Fruit fly (Drosophila melanogaster) whole organism, prepupa: ENCODE data around the gene Socs16D.

ENCODE experiments used
- Blimp-1 ChIP-seq: fragments of 200-800 bp; sonication (Bioruptor generic); optimal IDR thresholded peaks from 3 replicates; lab custom pipeline; 2017; ENCODE audit warnings: missing biosample characterization, missing genetic modification characterization, mild to moderate bottlenecking, moderate library complexity, missing genetic modification reagents
- CG10631 ChIP-seq: fragments of 200-800 bp; sonication (Bioruptor generic); optimal IDR thresholded peaks from 2 replicates; lab custom pipeline; 2016; ENCODE audit warnings: missing biosample characterization, missing genetic modification characterization
- CG10669 ChIP-seq: fragments of 200-800 bp; sonication (Bioruptor generic); optimal IDR thresholded peaks from 3 replicates; lab custom pipeline; 2018; ENCODE audit warnings: missing biosample characterization, mild to moderate bottlenecking, missing genetic modification characterization, moderate library complexity
- CG11294 ChIP-seq: fragments of 200-800 bp; sonication (Bioruptor generic); IDR thresholded peaks from 2 replicates; pipeline ENCODE4 v1.3.6; 2022; ENCODE audit warnings: missing biosample characterization, missing genetic modification characterization
- CG11762 ChIP-seq: fragments of 200-800 bp; sonication (Bioruptor generic); optimal IDR thresholded peaks from 3 replicates; lab custom pipeline; 2016; ENCODE audit warnings: missing biosample characterization, missing genetic modification characterization; ENCODE audit not compliant: insufficient read depth
- CG11902 ChIP-seq: fragments of 200-800 bp; sonication (Bioruptor generic); optimal IDR thresholded peaks from 3 replicates; lab custom pipeline; 2016; ENCODE audit warnings: missing biosample characterization, missing genetic modification characterization
- CG15336 ChIP-seq: fragments of 200-800 bp; sonication (Bioruptor generic); IDR thresholded peaks from 2 replicates; pipeline ENCODE4 v1.3.6; 2022; ENCODE audit warnings: missing biosample characterization, missing genetic modification characterization
- CG1621 ChIP-seq: fragments of 200-800 bp; sonication (Bioruptor generic); optimal IDR thresholded peaks from 3 replicates; lab custom pipeline; 2018; ENCODE audit warnings: missing biosample characterization, mild to moderate bottlenecking, missing genetic modification characterization
- CG16779 ChIP-seq: fragments of 200-800 bp; sonication (Bioruptor generic); optimal IDR thresholded peaks from 3 replicates; lab custom pipeline; 2017; ENCODE audit warnings: missing biosample characterization, mild to moderate bottlenecking, missing genetic modification characterization
- CG3032 ChIP-seq: fragments of 200-800 bp; optimal IDR thresholded peaks from 2 replicates; lab custom pipeline; 2019; ENCODE audit warnings: missing biosample characterization, mild to moderate bottlenecking, missing genetic modification characterization, moderate library complexity
- CG31627 ChIP-seq: fragments of 200-800 bp; sonication (Bioruptor generic); optimal IDR thresholded peaks from 3 replicates; lab custom pipeline; 2016; ENCODE audit warnings: missing biosample characterization, missing genetic modification characterization
- CG32006 ChIP-seq: fragments of 200-800 bp; sonication (Bioruptor generic); optimal IDR thresholded peaks from 3 replicates; lab custom pipeline; 2017; ENCODE audit warnings: missing biosample characterization, mild to moderate bottlenecking, missing genetic modification characterization
- CG34406 ChIP-seq: fragments of 200-800 bp; sonication (Bioruptor generic); optimal IDR thresholded peaks from 3 replicates; lab custom pipeline; 2016; ENCODE audit warnings: missing biosample characterization, missing genetic modification characterization
- CG6163 ChIP-seq: fragments of 200-800 bp; sonication (Bioruptor generic); IDR thresholded peaks from 3 replicates; pipeline ENCODE4 v1.3.6; 2022; ENCODE audit warnings: missing biosample characterization, missing genetic modification characterization
- CG6276 ChIP-seq: fragments of 200-800 bp; sonication (Bioruptor generic); optimal IDR thresholded peaks from 2 replicates; lab custom pipeline; 2017; ENCODE audit warnings: missing biosample characterization, mild to moderate bottlenecking, missing genetic modification characterization
- CG6808 ChIP-seq: fragments of 200-800 bp; sonication (Bioruptor generic); optimal IDR thresholded peaks from 3 replicates; lab custom pipeline; 2017; ENCODE audit warnings: missing biosample characterization, missing genetic modification characterization, mild to moderate bottlenecking, moderate library complexity, missing genetic modification reagents
- CG8632 ChIP-seq: fragments of 200-800 bp; sonication (Bioruptor generic); optimal IDR thresholded peaks from 3 replicates; lab custom pipeline; 2016; ENCODE audit warnings: missing biosample characterization, missing genetic modification characterization
- CG9139 ChIP-seq: fragments of 200-800 bp; sonication (Bioruptor generic); optimal IDR thresholded peaks from 3 replicates; lab custom pipeline; 2017; ENCODE audit warnings: missing biosample characterization, mild to moderate bottlenecking, missing genetic modification characterization
- Eip75B ChIP-seq: fragments of 200-800 bp; sonication (Bioruptor generic); optimal IDR thresholded peaks from 3 replicates; lab custom pipeline; 2016; ENCODE audit warnings: missing biosample characterization, missing genetic modification characterization
- Eip78C ChIP-seq: fragments of 200-800 bp; sonication (Bioruptor generic); peaks from one replicate; lab custom pipeline; 2016; ENCODE audit warnings: missing biosample characterization, missing genetic modification characterization
- Eip93F ChIP-seq: fragments of 200-800 bp; sonication (Bioruptor generic); optimal IDR thresholded peaks from 2 replicates; lab custom pipeline; 2016; ENCODE audit warnings: missing biosample characterization, mild to moderate bottlenecking, missing genetic modification characterization
- Hr4 ChIP-seq: fragments of 200-800 bp; sonication (Bioruptor generic); optimal IDR thresholded peaks from 3 replicates; lab custom pipeline; 2016; ENCODE audit warnings: missing biosample characterization, missing genetic modification characterization
- Met ChIP-seq: fragments of 200-800 bp; sonication (Bioruptor generic); optimal IDR thresholded peaks from 3 replicates; lab custom pipeline; 2016; ENCODE audit warnings: missing biosample characterization, missing genetic modification characterization
- OdsH ChIP-seq: fragments of 200-800 bp; sonication (Bioruptor generic); optimal IDR thresholded peaks from 3 replicates; lab custom pipeline; 2016; ENCODE audit warnings: missing biosample characterization, missing genetic modification characterization
- Smox ChIP-seq: fragments of 200-800 bp; sonication (Bioruptor generic); optimal IDR thresholded peaks from 3 replicates; lab custom pipeline; 2016; ENCODE audit warnings: missing biosample characterization, missing genetic modification characterization
- Sox102F ChIP-seq: fragments of 200-800 bp; sonication (Bioruptor generic); optimal IDR thresholded peaks from 2 replicates; lab custom pipeline; 2016; ENCODE audit warnings: missing biosample characterization, mild to moderate bottlenecking, missing genetic modification characterization
- Sox15 ChIP-seq: fragments of 200-800 bp; sonication (Bioruptor generic); optimal IDR thresholded peaks from 3 replicates; lab custom pipeline; 2016; ENCODE audit warnings: missing biosample characterization, missing genetic modification characterization
- achi ChIP-seq: fragments of 200-800 bp; sonication (Bioruptor generic); optimal IDR thresholded peaks from 3 replicates; lab custom pipeline; 2016; ENCODE audit warnings: missing biosample characterization, missing genetic modification characterization
- acj6 ChIP-seq: fragments of 200-800 bp; sonication (Bioruptor generic); optimal IDR thresholded peaks from 3 replicates; lab custom pipeline; 2016; ENCODE audit warnings: missing biosample characterization, missing genetic modification characterization
- cyc ChIP-seq: fragments of 200-800 bp; sonication (Bioruptor generic); optimal IDR thresholded peaks from 3 replicates; lab custom pipeline; 2016; ENCODE audit warnings: missing biosample characterization, missing genetic modification characterization
- dac ChIP-seq: fragments of 200-800 bp; sonication (Bioruptor generic); optimal IDR thresholded peaks from 2 replicates; lab custom pipeline; 2017; ENCODE audit warnings: missing biosample characterization, mild to moderate bottlenecking, missing genetic modification characterization
- dsx ChIP-seq: fragments of 200-800 bp; optimal IDR thresholded peaks from 3 replicates; lab custom pipeline; 2019; ENCODE audit warnings: missing biosample characterization, mild to moderate bottlenecking, missing genetic modification characterization, moderate library complexity; ENCODE audit not compliant: poor library complexity, severe bottlenecking
- eg ChIP-seq: fragments of 200-800 bp; sonication (Bioruptor generic); IDR thresholded peaks from 3 replicates; pipeline ENCODE4 v1.3.6; 2022; ENCODE audit warnings: missing biosample characterization, missing genetic modification characterization
- esn ChIP-seq: fragments of 200-800 bp; sonication (Bioruptor generic); optimal IDR thresholded peaks from 2 replicates; lab custom pipeline; 2016; ENCODE audit warnings: missing biosample characterization, mild to moderate bottlenecking, missing genetic modification characterization, moderate library complexity
- fd59A ChIP-seq: fragments of 200-800 bp; sonication (Bioruptor generic); optimal IDR thresholded peaks from 2 replicates; lab custom pipeline; 2017; ENCODE audit warnings: missing biosample characterization, mild to moderate bottlenecking, missing genetic modification characterization, missing genetic modification reagents
- fkh ChIP-seq: fragments of 200-800 bp; sonication (Bioruptor generic); optimal IDR thresholded peaks from 3 replicates; lab custom pipeline; 2017; ENCODE audit warnings: missing biosample characterization, mild to moderate bottlenecking, missing genetic modification characterization, moderate library complexity
- net ChIP-seq: fragments of 200-800 bp; sonication (Bioruptor generic); optimal IDR thresholded peaks from 3 replicates; lab custom pipeline; 2016; ENCODE audit warnings: missing biosample characterization, missing genetic modification characterization
- pdm3 ChIP-seq: fragments of 200-800 bp; sonication (Bioruptor generic); optimal IDR thresholded peaks from 3 replicates; lab custom pipeline; 2016; ENCODE audit warnings: missing biosample characterization, missing genetic modification characterization
- salr ChIP-seq, 2 experiments: fragments of 200-800 bp; sonication (Bioruptor generic); optimal IDR thresholded peaks; 3 replicates each; lab custom pipeline; 2016 to 2018; ENCODE audit warnings: missing biosample characterization in 2 of 2, missing genetic modification characterization in 2 of 2, mild to moderate bottlenecking in 1 of 2
- spab ChIP-seq: fragments of 200-800 bp; sonication (Bioruptor generic); optimal IDR thresholded peaks from 2 replicates; lab custom pipeline; 2017; ENCODE audit warnings: missing biosample characterization, mild to moderate bottlenecking, missing genetic modification characterization, missing genetic modification reagents
- ss ChIP-seq, 2 experiments: fragments of 200-800 bp; sonication (Bioruptor generic); optimal IDR thresholded peaks; 2 replicates in 1 of 2; 3 replicates in 1 of 2; lab custom pipeline; 2017 to 2018; ENCODE audit warnings: mild to moderate bottlenecking in 2 of 2, missing biosample characterization in 2 of 2, missing genetic modification characterization in 2 of 2, moderate library complexity in 1 of 2
- svp ChIP-seq: fragments of 200-800 bp; sonication (Bioruptor generic); peaks from one replicate; lab custom pipeline; 2016; ENCODE audit warnings: missing biosample characterization, missing genetic modification characterization
- topi ChIP-seq: fragments of 200-800 bp; sonication (Bioruptor generic); optimal IDR thresholded peaks from 3 replicates; lab custom pipeline; 2016; ENCODE audit warnings: missing biosample characterization, missing genetic modification characterization
- vri ChIP-seq: fragments of 200-800 bp; sonication (Bioruptor generic); optimal IDR thresholded peaks from 3 replicates; lab custom pipeline; 2016; ENCODE audit warnings: missing biosample characterization, mild to moderate bottlenecking, missing genetic modification characterization

Socs16D gene

DNA sequence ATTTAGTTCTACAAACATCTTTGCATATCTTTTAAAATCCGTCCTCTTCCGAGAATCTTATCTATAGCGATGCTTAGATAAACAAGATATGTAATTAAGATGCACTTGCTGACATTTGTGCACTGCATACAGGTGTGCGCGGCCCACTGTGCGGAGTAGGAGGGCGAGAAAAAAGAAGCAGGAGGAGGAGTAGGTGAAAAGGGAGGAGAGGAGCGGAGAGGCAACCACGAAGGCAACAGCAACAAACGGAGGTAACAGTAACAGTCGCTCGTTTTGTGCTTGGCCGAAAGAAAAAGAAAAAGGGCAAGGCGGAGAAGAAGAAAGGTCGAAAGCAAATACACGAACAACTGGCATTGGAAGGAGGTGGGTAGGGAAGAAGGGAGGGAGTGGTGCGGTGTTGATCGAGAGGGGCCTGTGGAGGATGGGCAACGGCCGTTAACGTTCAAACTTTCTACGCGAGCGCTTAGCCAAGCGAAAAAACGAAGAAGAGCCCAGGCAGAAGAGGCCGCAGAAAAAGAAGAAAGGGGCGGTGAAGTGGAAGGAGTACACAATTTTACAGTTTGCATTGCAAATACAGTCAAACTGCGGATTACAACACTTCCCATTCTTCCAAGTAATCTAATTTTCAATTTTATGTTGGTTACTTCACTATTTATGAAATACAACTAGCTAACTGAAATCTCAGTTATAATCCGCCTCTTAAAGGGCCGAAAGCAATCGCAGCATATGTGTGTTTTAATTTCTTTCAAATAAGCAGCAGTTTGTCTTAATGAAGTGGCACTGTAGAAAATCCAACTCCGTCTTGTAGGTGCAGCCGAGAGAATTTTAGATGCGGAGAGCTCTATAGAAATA, 5.0 kb upstream of the Socs16D start (continued):
- TF ChIP-seq Eip75B (GFP tag; lab: Kevin White, UChicago) = no peak
- no peak for TF ChIP-seq cyc (GFP tag; lab: Kevin White, UChicago)
- peak; percentile 65 for TF ChIP-seq svp (GFP tag; lab: Kevin White, UChicago)
- peak; percentile 39 for TF ChIP-seq Eip78C (GFP tag; lab: Kevin White, UChicago)
- no peak for TF ChIP-seq salr (GFP tag; optimal IDR thresholded peaks at IDR 0.05; lab: Kevin White, UChicago)
- TF ChIP-seq fd59A (GFP tag; lab: Kevin White, UChicago) = no peak
- peak; percentile 22 for TF ChIP-seq dac (GFP tag; lab: Kevin White, UChicago)
- no peak for TF ChIP-seq net (GFP tag; lab: Kevin White, UChicago)
- TF ChIP-seq vri (GFP tag; lab: Kevin White, UChicago) = no peak

DNA sequence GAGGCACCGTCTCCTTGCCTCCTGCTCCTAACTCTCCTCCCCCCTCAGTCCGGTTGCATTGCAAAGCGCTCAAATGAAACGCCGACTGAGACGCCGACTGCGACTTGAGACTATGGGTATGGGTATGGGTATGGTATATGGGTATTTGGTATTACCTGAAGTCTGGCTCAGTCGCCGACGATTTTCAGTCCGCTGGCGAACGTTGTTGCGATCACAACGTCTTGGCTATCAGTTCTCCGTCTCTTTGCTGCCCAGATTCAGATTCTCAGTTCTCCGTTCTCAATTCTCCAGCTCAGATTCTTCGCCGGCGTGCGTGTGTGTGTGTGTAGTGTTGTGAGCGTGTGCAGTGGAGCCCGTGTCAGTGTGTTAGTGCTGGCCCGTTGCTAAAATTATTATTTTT, 3.3 kb upstream of the Socs16D start, which contains the start of gene CG6398:
Gene CG6398 (plus strand): TSS at position 185 of the 400 bp plus-strand sequence.
- TF ChIP-seq CG8632 (GFP tag; lab: Kevin White, UChicago) (no peak), ss (GFP tag; optimal IDR thresholded peaks at IDR 0.05; lab: Kevin White, UChicago) (peak in 1 of 2 experiments; percentile 13)

DNA sequence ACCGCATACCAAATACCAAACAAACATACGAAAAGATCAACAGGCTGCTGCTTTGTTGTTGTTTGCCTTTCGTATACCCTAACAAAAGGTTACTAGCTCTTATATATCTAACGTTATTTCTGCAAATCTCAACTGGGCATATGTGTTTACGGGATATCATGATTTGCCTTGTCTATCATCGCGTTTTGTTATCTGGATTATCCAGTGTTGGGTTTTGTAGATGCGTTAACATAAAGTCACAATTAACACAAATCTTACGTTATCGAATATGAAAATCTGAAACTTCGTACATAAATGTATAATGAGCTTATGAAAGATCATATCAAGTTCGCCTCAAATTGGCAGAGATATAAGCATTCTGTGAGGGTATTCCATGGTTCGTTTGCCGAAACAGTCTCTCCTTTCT, 2.9 kb upstream of the Socs16D start:
- peak; percentile 61 for TF ChIP-seq Eip78C (GFP tag; lab: Kevin White, UChicago)
- TF ChIP-seq fd59A (GFP tag; lab: Kevin White, UChicago) = peak; percentile 49
- no peak for TF ChIP-seq CG11902
- peak; percentile 51 for TF ChIP-seq acj6 (GFP tag; lab: Kevin White, UChicago)
- TF ChIP-seq OdsH (GFP tag; lab: Kevin White, UChicago) = peak; percentile 81
- TF ChIP-seq CG16779 (tag; lab: Kevin White, UChicago) = no peak
- TF ChIP-seq CG6276 (GFP tag; lab: Kevin White, UChicago) = peak; percentile 21
- TF ChIP-seq topi (GFP tag; lab: Kevin White, UChicago) = peak; percentile 76
- peak; percentile 39 for TF ChIP-seq Hr4
- TF ChIP-seq achi (GFP tag; lab: Kevin White, UChicago) = peak; percentile 54
- TF ChIP-seq pdm3 = peak; percentile 50
- peak; percentile 53 for TF ChIP-seq CG3032 (tag; lab: Kevin White, UChicago)
- TF ChIP-seq CG34406 (GFP tag; lab: Kevin White, UChicago) = peak; percentile 30
- peak; percentile 53 for TF ChIP-seq CG10669
- peak; percentile 13 for TF ChIP-seq dsx
- TF ChIP-seq Sox102F = peak; percentile 60
- TF ChIP-seq salr (GFP tag; optimal IDR thresholded peaks at IDR 0.05; lab: Kevin White, UChicago) = peak in 1 of 2 experiments; percentile 12
- peak; percentile 35 for TF ChIP-seq Smox (GFP tag; lab: Kevin White, UChicago)
- TF ChIP-seq CG15336 (GFP tag; lab: Robert Waterston, UW) = no peak
- TF ChIP-seq ss (GFP tag; optimal IDR thresholded peaks at IDR 0.05; lab: Kevin White, UChicago) = peak in 1 of 2 experiments; percentile 42
- TF ChIP-seq Blimp-1 (GFP tag; lab: Kevin White, UChicago) = no peak
- TF ChIP-seq CG10631 (GFP tag; lab: Kevin White, UChicago) = peak; percentile 61
- TF ChIP-seq CG32006 = peak; percentile 66
- TF ChIP-seq Met (GFP tag; lab: Kevin White, UChicago) = peak; percentile 50
- TF ChIP-seq CG9139 (GFP tag; lab: Kevin White, UChicago) = no peak
- peak; percentile 65 for TF ChIP-seq fkh (GFP tag; lab: Kevin White, UChicago)
- TF ChIP-seq Sox15 (GFP tag; lab: Kevin White, UChicago) = no peak
- peak; percentile 45 for TF ChIP-seq CG31627
- TF ChIP-seq cyc (GFP tag; lab: Kevin White, UChicago) = peak; percentile 53
- TF ChIP-seq spab (GFP tag; lab: Kevin White, UChicago) = peak; percentile 24
- no peak for TF ChIP-seq CG11762
- TF ChIP-seq CG6163 (GFP tag; lab: Robert Waterston, UW) = no peak
- TF ChIP-seq CG6808 (GFP tag; lab: Kevin White, UChicago) = peak; percentile 63
- no peak for TF ChIP-seq CG11294 (GFP tag; lab: Robert Waterston, UW)
- TF ChIP-seq CG1621 (tag; lab: Kevin White, UChicago) = peak; percentile 3
- no peak for TF ChIP-seq Eip93F (GFP tag; lab: Kevin White, UChicago)
- peak; percentile 22 for TF ChIP-seq Eip75B (GFP tag; lab: Kevin White, UChicago)
- peak; percentile 24 for TF ChIP-seq dac (GFP tag; lab: Kevin White, UChicago)
- TF ChIP-seq net (GFP tag; lab: Kevin White, UChicago) = no peak
- TF ChIP-seq esn (GFP tag; lab: Kevin White, UChicago) = peak; percentile 72
- TF ChIP-seq eg (GFP tag; lab: Robert Waterston, UW) = no peak
